Worm (Caenorhabditis elegans) whole organism, early embryonic: Measurements from ENCODE around the gene F02C12.2.

Experiments
- B0310.2 ChIP-seq: sonication (generic microtip); optimal IDR thresholded peaks from 2 replicates; lab custom pipeline; 2016; ENCODE audit warnings: mild to moderate bottlenecking, missing genetic modification characterization, missing compliant biosample characterization
- aly-1 ChIP-seq: sonication (generic microtip); optimal IDR thresholded peaks from 2 replicates; lab custom pipeline; 2016; ENCODE audit warnings: missing genetic modification characterization, missing compliant biosample characterization
- ama-1 ChIP-seq: fragments of 150-350 bp; optimal IDR thresholded peaks from 2 replicates; lab custom pipeline; 2014
- ceh-13 ChIP-seq: fragments of 200-800 bp; sonication (Bioruptor generic); optimal IDR thresholded peaks from 2 replicates; lab custom pipeline; 2018; ENCODE audit warnings: mild to moderate bottlenecking, missing genetic modification characterization, missing compliant biosample characterization
- ceh-36 ChIP-seq: sonication (generic microtip); optimal IDR thresholded peaks from 2 replicates; lab custom pipeline; 2016; ENCODE audit warnings: missing genetic modification characterization, inconsistent platforms, missing compliant biosample characterization
- ets-7 ChIP-seq: sonication (generic microtip); optimal IDR thresholded peaks from 2 replicates; lab custom pipeline; 2016; ENCODE audit warnings: missing genotype, missing genetic modification characterization, missing compliant biosample characterization
- flt-1 ChIP-seq: fragments of 200-800 bp; sonication (Bioruptor generic); IDR thresholded peaks from 2 replicates; pipeline ENCODE4 v1.3.6; 2022; ENCODE audit warnings: missing genetic modification characterization, missing compliant biosample characterization
- hmbx-1 ChIP-seq: sonication (generic microtip); optimal IDR thresholded peaks from 2 replicates; lab custom pipeline; 2016; ENCODE audit warnings: mild to moderate bottlenecking, missing genetic modification characterization, missing compliant biosample characterization
- hmg-4 ChIP-seq: fragments of 200-800 bp; sonication (Bioruptor generic); optimal IDR thresholded peaks from 2 replicates; lab custom pipeline; 2018; ENCODE audit warnings: mild to moderate bottlenecking, missing genetic modification characterization, missing compliant biosample characterization
- pes-1 ChIP-seq: fragments of 200-800 bp; sonication (Bioruptor generic); IDR thresholded peaks from 2 replicates; pipeline ENCODE4 v1.3.6; 2022; ENCODE audit warnings: missing genetic modification reagents, missing genetic modification characterization, missing compliant biosample characterization
- scrt-1 ChIP-seq: fragments of 200-800 bp; sonication (Bioruptor generic); IDR thresholded peaks from 2 replicates; pipeline ENCODE4 v1.3.6; 2022; ENCODE audit warnings: missing genetic modification characterization, missing compliant biosample characterization
- sea-1 ChIP-seq: fragments of 200-800 bp; sonication (Bioruptor generic); conservative IDR thresholded peaks from 2 replicates; pipeline ENCODE4 v1.3.6; 2022; ENCODE audit warnings: missing genetic modification characterization, missing compliant biosample characterization
- tbx-37 ChIP-seq: fragments of 200-800 bp; sonication (Bioruptor generic); conservative IDR thresholded peaks from 2 replicates; pipeline ENCODE4 v1.3.6; 2022; ENCODE audit warnings: missing genetic modification reagents, missing genetic modification characterization, missing compliant biosample characterization
- tra-4 ChIP-seq: sonication (generic microtip); optimal IDR thresholded peaks from 2 replicates; lab custom pipeline; 2017; ENCODE audit warnings: missing genetic modification characterization, missing compliant biosample characterization

ce11 chrX:13388829-13389228 is 10.3 kb downstream of the F02C12.2 start:
- TF ChIP-seq aly-1 (tag; lab: Kevin White, UChicago) (no peak), flt-1 (GFP tag; lab: Robert Waterston, UW) (no peak), hmg-4 (GFP tag; lab: Kevin White, UChicago) (no peak), tra-4 (no peak), hmbx-1 (no peak), ets-7 (tag; lab: Kevin White, UChicago) (no peak), B0310.2 (no peak), ceh-13 (GFP tag; lab: Kevin White, UChicago) (no peak), sea-1 (GFP tag; lab: Robert Waterston, UW) (no peak), ama-1 (lab: Kevin White, UChicago) (no peak), pes-1 (GFP tag; lab: Robert Waterston, UW) (no peak), scrt-1 (no peak), ceh-36 (no peak), tbx-37 (GFP tag; lab: Robert Waterston, UW) (no peak)
